Fruit fly (Drosophila melanogaster) whole organism, prepupa: Measurements from ENCODE around the gene CG5853.
A peak's percentile ranks its signal among the peaks of the same experiment; 100 is the strongest.

Experiments
- Blimp-1 ChIP-seq: fragments of 200-800 bp; sonication (Bioruptor generic); optimal IDR thresholded peaks from 3 replicates; lab custom pipeline; 2017; ENCODE audit warnings: missing biosample characterization, missing genetic modification characterization, mild to moderate bottlenecking, moderate library complexity, missing genetic modification reagents
- CG10631 ChIP-seq: fragments of 200-800 bp; sonication (Bioruptor generic); optimal IDR thresholded peaks from 2 replicates; lab custom pipeline; 2016; ENCODE audit warnings: missing biosample characterization, missing genetic modification characterization
- CG10669 ChIP-seq: fragments of 200-800 bp; sonication (Bioruptor generic); optimal IDR thresholded peaks from 3 replicates; lab custom pipeline; 2018; ENCODE audit warnings: missing biosample characterization, mild to moderate bottlenecking, missing genetic modification characterization, moderate library complexity
- CG11294 ChIP-seq: fragments of 200-800 bp; sonication (Bioruptor generic); IDR thresholded peaks from 2 replicates; pipeline ENCODE4 v1.3.6; 2022; ENCODE audit warnings: missing biosample characterization, missing genetic modification characterization
- CG11762 ChIP-seq: fragments of 200-800 bp; sonication (Bioruptor generic); optimal IDR thresholded peaks from 3 replicates; lab custom pipeline; 2016; ENCODE audit warnings: missing biosample characterization, missing genetic modification characterization; ENCODE audit not compliant: insufficient read depth
- CG11902 ChIP-seq: fragments of 200-800 bp; sonication (Bioruptor generic); optimal IDR thresholded peaks from 3 replicates; lab custom pipeline; 2016; ENCODE audit warnings: missing biosample characterization, missing genetic modification characterization
- CG15336 ChIP-seq: fragments of 200-800 bp; sonication (Bioruptor generic); IDR thresholded peaks from 2 replicates; pipeline ENCODE4 v1.3.6; 2022; ENCODE audit warnings: missing biosample characterization, missing genetic modification characterization
- CG1621 ChIP-seq: fragments of 200-800 bp; sonication (Bioruptor generic); optimal IDR thresholded peaks from 3 replicates; lab custom pipeline; 2018; ENCODE audit warnings: missing biosample characterization, mild to moderate bottlenecking, missing genetic modification characterization
- CG16779 ChIP-seq: fragments of 200-800 bp; sonication (Bioruptor generic); optimal IDR thresholded peaks from 3 replicates; lab custom pipeline; 2017; ENCODE audit warnings: missing biosample characterization, mild to moderate bottlenecking, missing genetic modification characterization
- CG3032 ChIP-seq: fragments of 200-800 bp; optimal IDR thresholded peaks from 2 replicates; lab custom pipeline; 2019; ENCODE audit warnings: missing biosample characterization, mild to moderate bottlenecking, missing genetic modification characterization, moderate library complexity
- CG31627 ChIP-seq: fragments of 200-800 bp; sonication (Bioruptor generic); optimal IDR thresholded peaks from 3 replicates; lab custom pipeline; 2016; ENCODE audit warnings: missing biosample characterization, missing genetic modification characterization
- CG32006 ChIP-seq: fragments of 200-800 bp; sonication (Bioruptor generic); optimal IDR thresholded peaks from 3 replicates; lab custom pipeline; 2017; ENCODE audit warnings: missing biosample characterization, mild to moderate bottlenecking, missing genetic modification characterization
- CG3919 ChIP-seq: fragments of 200-800 bp; sonication (Bioruptor generic); optimal IDR thresholded peaks from 3 replicates; lab custom pipeline; 2016; ENCODE audit warnings: missing biosample characterization, missing genetic modification characterization
- CG4318 ChIP-seq: fragments of 200-800 bp; sonication (Bioruptor generic); optimal IDR thresholded peaks from 3 replicates; lab custom pipeline; 2017; ENCODE audit warnings: missing biosample characterization, mild to moderate bottlenecking, missing genetic modification characterization
- CG6163 ChIP-seq: fragments of 200-800 bp; sonication (Bioruptor generic); IDR thresholded peaks from 3 replicates; pipeline ENCODE4 v1.3.6; 2022; ENCODE audit warnings: missing biosample characterization, missing genetic modification characterization
- CG6276 ChIP-seq: fragments of 200-800 bp; sonication (Bioruptor generic); optimal IDR thresholded peaks from 2 replicates; lab custom pipeline; 2017; ENCODE audit warnings: missing biosample characterization, mild to moderate bottlenecking, missing genetic modification characterization
- CG6808 ChIP-seq: fragments of 200-800 bp; sonication (Bioruptor generic); optimal IDR thresholded peaks from 3 replicates; lab custom pipeline; 2017; ENCODE audit warnings: missing biosample characterization, missing genetic modification characterization, mild to moderate bottlenecking, moderate library complexity, missing genetic modification reagents
- CG6854 ChIP-seq: fragments of 200-800 bp; sonication (Bioruptor generic); optimal IDR thresholded peaks from 2 replicates; lab custom pipeline; 2017; ENCODE audit warnings: missing biosample characterization, mild to moderate bottlenecking, missing genetic modification characterization
- CG7368 ChIP-seq: fragments of 200-800 bp; sonication (Bioruptor generic); optimal IDR thresholded peaks from 3 replicates; lab custom pipeline; 2016; ENCODE audit warnings: missing biosample characterization, missing genetic modification characterization
- CG8119 ChIP-seq: fragments of 200-800 bp; sonication (Bioruptor generic); IDR thresholded peaks from 3 replicates; pipeline ENCODE4 v1.3.6; 2022; ENCODE audit warnings: missing biosample characterization, missing genetic modification characterization
- CG8632 ChIP-seq: fragments of 200-800 bp; sonication (Bioruptor generic); optimal IDR thresholded peaks from 3 replicates; lab custom pipeline; 2016; ENCODE audit warnings: missing biosample characterization, missing genetic modification characterization
- Eip78C ChIP-seq: fragments of 200-800 bp; sonication (Bioruptor generic); peaks from one replicate; lab custom pipeline; 2016; ENCODE audit warnings: missing biosample characterization, missing genetic modification characterization
- Eip93F ChIP-seq: fragments of 200-800 bp; sonication (Bioruptor generic); optimal IDR thresholded peaks from 2 replicates; lab custom pipeline; 2016; ENCODE audit warnings: missing biosample characterization, mild to moderate bottlenecking, missing genetic modification characterization
- Ets96B ChIP-seq: fragments of 200-800 bp; optimal IDR thresholded peaks from 2 replicates; lab custom pipeline; 2019; ENCODE audit warnings: missing biosample characterization, mild to moderate bottlenecking, missing genetic modification characterization, moderate library complexity
- Gug ChIP-seq: fragments of 200-800 bp; sonication (Bioruptor generic); IDR thresholded peaks from 2 replicates; pipeline ENCODE4 v1.3.6; 2022; ENCODE audit warnings: missing biosample characterization, missing genetic modification characterization
- Hr38 ChIP-seq: sonication (Bioruptor generic); optimal IDR thresholded peaks from 2 replicates; lab custom pipeline; 2016; ENCODE audit warnings: missing biosample characterization, missing genetic modification characterization
- Hr39 ChIP-seq: fragments of 200-800 bp; sonication (Bioruptor generic); optimal IDR thresholded peaks from 2 replicates; lab custom pipeline; 2016; ENCODE audit warnings: missing biosample characterization, missing genetic modification characterization
- Hr4 ChIP-seq: fragments of 200-800 bp; sonication (Bioruptor generic); optimal IDR thresholded peaks from 3 replicates; lab custom pipeline; 2016; ENCODE audit warnings: missing biosample characterization, missing genetic modification characterization
- Lpt ChIP-seq: fragments of 200-800 bp; sonication (Bioruptor generic); optimal IDR thresholded peaks from 3 replicates; lab custom pipeline; 2016; ENCODE audit warnings: missing biosample characterization, missing genetic modification characterization
- Met ChIP-seq: fragments of 200-800 bp; sonication (Bioruptor generic); optimal IDR thresholded peaks from 3 replicates; lab custom pipeline; 2016; ENCODE audit warnings: missing biosample characterization, missing genetic modification characterization
- OdsH ChIP-seq: fragments of 200-800 bp; sonication (Bioruptor generic); optimal IDR thresholded peaks from 3 replicates; lab custom pipeline; 2016; ENCODE audit warnings: missing biosample characterization, missing genetic modification characterization
- Sox102F ChIP-seq: fragments of 200-800 bp; sonication (Bioruptor generic); optimal IDR thresholded peaks from 2 replicates; lab custom pipeline; 2016; ENCODE audit warnings: missing biosample characterization, mild to moderate bottlenecking, missing genetic modification characterization
- cyc ChIP-seq: fragments of 200-800 bp; sonication (Bioruptor generic); optimal IDR thresholded peaks from 3 replicates; lab custom pipeline; 2016; ENCODE audit warnings: missing biosample characterization, missing genetic modification characterization
- dac ChIP-seq: fragments of 200-800 bp; sonication (Bioruptor generic); optimal IDR thresholded peaks from 2 replicates; lab custom pipeline; 2017; ENCODE audit warnings: missing biosample characterization, mild to moderate bottlenecking, missing genetic modification characterization
- dsx ChIP-seq: fragments of 200-800 bp; optimal IDR thresholded peaks from 3 replicates; lab custom pipeline; 2019; ENCODE audit warnings: missing biosample characterization, mild to moderate bottlenecking, missing genetic modification characterization, moderate library complexity; ENCODE audit not compliant: poor library complexity, severe bottlenecking
- eg ChIP-seq: fragments of 200-800 bp; sonication (Bioruptor generic); IDR thresholded peaks from 3 replicates; pipeline ENCODE4 v1.3.6; 2022; ENCODE audit warnings: missing biosample characterization, missing genetic modification characterization
- esn ChIP-seq: fragments of 200-800 bp; sonication (Bioruptor generic); optimal IDR thresholded peaks from 2 replicates; lab custom pipeline; 2016; ENCODE audit warnings: missing biosample characterization, mild to moderate bottlenecking, missing genetic modification characterization, moderate library complexity
- fd59A ChIP-seq: fragments of 200-800 bp; sonication (Bioruptor generic); optimal IDR thresholded peaks from 2 replicates; lab custom pipeline; 2017; ENCODE audit warnings: missing biosample characterization, mild to moderate bottlenecking, missing genetic modification characterization, missing genetic modification reagents
- fd85E ChIP-seq: fragments of 200-800 bp; sonication (Bioruptor generic); optimal IDR thresholded peaks from 3 replicates; lab custom pipeline; 2016; ENCODE audit warnings: missing biosample characterization, missing genetic modification characterization
- fkh ChIP-seq: fragments of 200-800 bp; sonication (Bioruptor generic); optimal IDR thresholded peaks from 3 replicates; lab custom pipeline; 2017; ENCODE audit warnings: missing biosample characterization, mild to moderate bottlenecking, missing genetic modification characterization, moderate library complexity
- net ChIP-seq: fragments of 200-800 bp; sonication (Bioruptor generic); optimal IDR thresholded peaks from 3 replicates; lab custom pipeline; 2016; ENCODE audit warnings: missing biosample characterization, missing genetic modification characterization
- pdm3 ChIP-seq: fragments of 200-800 bp; sonication (Bioruptor generic); optimal IDR thresholded peaks from 3 replicates; lab custom pipeline; 2016; ENCODE audit warnings: missing biosample characterization, missing genetic modification characterization
- salr ChIP-seq, 2 experiments: fragments of 200-800 bp; sonication (Bioruptor generic); optimal IDR thresholded peaks; 3 replicates each; lab custom pipeline; 2016 to 2018; ENCODE audit warnings: missing biosample characterization in 2 of 2, missing genetic modification characterization in 2 of 2, mild to moderate bottlenecking in 1 of 2
- spab ChIP-seq: fragments of 200-800 bp; sonication (Bioruptor generic); optimal IDR thresholded peaks from 2 replicates; lab custom pipeline; 2017; ENCODE audit warnings: missing biosample characterization, mild to moderate bottlenecking, missing genetic modification characterization, missing genetic modification reagents
- ss ChIP-seq, 2 experiments: fragments of 200-800 bp; sonication (Bioruptor generic); optimal IDR thresholded peaks; 2 replicates in 1 of 2; 3 replicates in 1 of 2; lab custom pipeline; 2017 to 2018; ENCODE audit warnings: mild to moderate bottlenecking in 2 of 2, missing biosample characterization in 2 of 2, missing genetic modification characterization in 2 of 2, moderate library complexity in 1 of 2
- svp ChIP-seq: fragments of 200-800 bp; sonication (Bioruptor generic); peaks from one replicate; lab custom pipeline; 2016; ENCODE audit warnings: missing biosample characterization, missing genetic modification characterization
- topi ChIP-seq: fragments of 200-800 bp; sonication (Bioruptor generic); optimal IDR thresholded peaks from 3 replicates; lab custom pipeline; 2016; ENCODE audit warnings: missing biosample characterization, missing genetic modification characterization

The CG5853 gene

DNA sequence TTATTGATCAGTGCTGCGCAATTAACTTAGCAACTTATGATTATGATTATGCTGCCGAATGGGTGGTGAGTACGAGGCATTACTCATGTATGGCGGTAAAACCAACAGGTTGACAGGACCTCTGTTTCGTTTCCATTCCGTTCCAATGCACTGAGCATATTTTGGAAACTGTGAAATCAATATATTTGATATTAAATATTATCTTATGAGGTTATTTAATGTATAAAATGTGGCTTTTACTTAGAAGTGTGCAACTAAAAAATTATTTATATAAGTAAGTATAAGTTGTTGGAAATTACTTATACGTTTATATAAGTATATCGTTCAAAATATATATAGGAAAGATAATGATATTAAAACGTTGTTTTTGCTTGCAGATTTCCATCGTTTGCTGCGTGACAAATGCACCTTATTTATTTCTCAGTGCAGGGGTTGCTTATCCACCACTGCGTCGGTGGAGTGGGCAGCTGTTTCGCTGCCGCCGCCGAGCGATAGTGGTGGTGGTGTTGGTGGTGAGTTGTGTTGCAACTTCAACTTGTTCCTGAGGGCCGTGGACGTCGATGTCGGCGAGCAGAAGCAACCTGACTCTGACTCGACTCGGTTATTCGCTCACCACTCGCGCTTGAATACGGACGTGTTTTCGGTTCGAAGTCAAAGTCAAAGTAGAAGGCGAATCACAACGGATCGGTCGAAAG is 36.8 kb upstream of the CG5853 start, which contains the start of gene bib (continued):
- TF ChIP-seq dac (GFP tag; lab: Kevin White, UChicago) (peak; percentile 38), ss (GFP tag; optimal IDR thresholded peaks at IDR 0.05; lab: Kevin White, UChicago) (peak; percentile 88 to 91), CG6163 (GFP tag; lab: Robert Waterston, UW) (peak; percentile 75; the same call in 2 of the 3 replicates), Met (GFP tag; lab: Kevin White, UChicago) (peak; percentile 85), Hr38 (GFP tag; lab: Kevin White, UChicago) (no peak), CG10669 (GFP tag; lab: Kevin White, UChicago) (peak; percentile 90), CG3919 (GFP tag; lab: Kevin White, UChicago) (peak; percentile 93), CG6808 (peak; percentile 90), CG10631 (peak; percentile 93), pdm3 (GFP tag; lab: Kevin White, UChicago) (peak; percentile 82), CG11294 (peak; percentile 54; the same call in 1 of the 2 replicates), CG8119 (GFP tag; lab: Robert Waterston, UW) (peak; percentile 89), CG16779 (peak; percentile 82), CG32006 (GFP tag; lab: Kevin White, UChicago) (peak; percentile 92), CG8632 (GFP tag; lab: Kevin White, UChicago) (peak; percentile 90), Eip78C (GFP tag; lab: Kevin White, UChicago) (peak; percentile 96), CG3032 (peak; percentile 93), spab (GFP tag; lab: Kevin White, UChicago) (peak; percentile 89), Ets96B (peak; percentile 93), CG4318 (peak; percentile 84), topi (GFP tag; lab: Kevin White, UChicago) (peak; percentile 82), Sox102F (GFP tag; lab: Kevin White, UChicago) (peak; percentile 84), Lpt (GFP tag; lab: Kevin White, UChicago) (peak; percentile 85), CG11902 (GFP tag; lab: Kevin White, UChicago) (peak; percentile 64), CG1621 (tag; lab: Kevin White, UChicago) (peak; percentile 76), Hr39 (GFP tag; lab: Kevin White, UChicago) (peak; percentile 54), CG7368 (GFP tag; lab: Kevin White, UChicago) (peak; percentile 73), fkh (GFP tag; lab: Kevin White, UChicago) (peak; percentile 25), CG31627 (peak; percentile 59), net (GFP tag; lab: Kevin White, UChicago) (peak; percentile 90), Blimp-1 (GFP tag; lab: Kevin White, UChicago) (peak; percentile 51), svp (GFP tag; lab: Kevin White, UChicago) (peak; percentile 90), OdsH (peak; percentile 91), CG11762 (GFP tag; lab: Kevin White, UChicago) (peak; percentile 87), esn (GFP tag; lab: Kevin White, UChicago) (peak; percentile 90), salr (GFP tag; optimal IDR thresholded peaks at IDR 0.05; lab: Kevin White, UChicago) (peak; percentile 76 to 93), eg (peak; percentile 63), dsx (GFP tag; lab: Kevin White, UChicago) (peak; percentile 91)

DNA sequence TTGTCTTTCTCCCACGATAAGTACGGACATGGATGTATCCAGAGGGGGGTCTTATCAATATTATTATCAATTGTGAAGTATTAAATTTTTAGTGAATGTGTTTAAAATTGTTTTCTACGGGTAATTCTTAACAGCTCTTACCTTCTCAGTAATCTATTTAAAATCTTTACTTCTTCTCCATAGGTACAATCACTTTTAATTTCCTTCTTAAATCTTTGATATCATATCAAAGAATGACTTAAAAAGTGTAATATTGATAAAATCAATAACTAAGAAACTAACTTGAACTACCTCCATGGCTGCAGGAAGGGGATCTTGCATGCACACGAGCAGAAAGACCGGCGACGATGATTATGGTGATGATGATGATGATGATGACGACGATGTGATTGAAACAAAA is 35.1 kb upstream of the CG5853 start:
- peak; percentile 56 for TF ChIP-seq CG6854 (GFP tag; lab: Kevin White, UChicago)
- peak; percentile 16 for TF ChIP-seq fd59A
- no peak for TF ChIP-seq Hr4 (GFP tag; lab: Kevin White, UChicago)
- peak; percentile 68 for TF ChIP-seq CG8632 (GFP tag; lab: Kevin White, UChicago)
- peak; percentile 92 for TF ChIP-seq svp (GFP tag; lab: Kevin White, UChicago)
- no peak for TF ChIP-seq CG6276 (GFP tag; lab: Kevin White, UChicago)
- TF ChIP-seq Eip78C (GFP tag; lab: Kevin White, UChicago): peak; percentile 94
- TF ChIP-seq CG6163 (GFP tag; lab: Robert Waterston, UW): no peak; the same call in 2 of the 3 replicates
- peak; percentile 55 for TF ChIP-seq Blimp-1 (GFP tag; lab: Kevin White, UChicago)
- peak; percentile 80 for TF ChIP-seq cyc (GFP tag; lab: Kevin White, UChicago)
- TF ChIP-seq CG11762 (GFP tag; lab: Kevin White, UChicago): peak; percentile 42
- no peak for TF ChIP-seq CG4318
- TF ChIP-seq CG8119 (GFP tag; lab: Robert Waterston, UW): no peak
- TF ChIP-seq net (GFP tag; lab: Kevin White, UChicago): peak; percentile 70
- no peak for TF ChIP-seq Lpt (GFP tag; lab: Kevin White, UChicago)
- no peak for TF ChIP-seq Gug (GFP tag; lab: Robert Waterston, UW)
- TF ChIP-seq spab (GFP tag; lab: Kevin White, UChicago): peak; percentile 59
- TF ChIP-seq topi (GFP tag; lab: Kevin White, UChicago): peak; percentile 87
- peak; percentile 44 for TF ChIP-seq Eip93F
- no peak for TF ChIP-seq dac (GFP tag; lab: Kevin White, UChicago)
- TF ChIP-seq fd85E (GFP tag; lab: Kevin White, UChicago): peak; percentile 37
- no peak for TF ChIP-seq fkh (GFP tag; lab: Kevin White, UChicago)
- no peak for TF ChIP-seq CG15336 (GFP tag; lab: Robert Waterston, UW)
